Fruit fly (Drosophila melanogaster) S2 (cell line): ENCODE measurements around the gene Rab21.

Source experiments
- CG8478 ChIP-seq: fragments of >200 bp; optimal IDR thresholded peaks from 2 replicates; lab custom pipeline; 2018
- CTCF ChIP-seq, 2 experiments: fragments of >200 bp; optimal IDR thresholded peaks; 2 replicates each; lab custom pipeline; 2018

dm6 chrX:23022598-23022997 is 9.4 kb upstream of the Rab21 start, which contains the start of gene zyd:
- TF ChIP-seq CTCF (optimal IDR thresholded peaks at IDR 0.05; lab: Kevin White, UChicago) = no peak
- no peak for TF ChIP-seq CG8478
